Fruit fly (Drosophila melanogaster): ENCODE data around the gene Kul.
A peak's percentile ranks its signal among the peaks of the same experiment; 100 is the strongest.

The Kul gene

DNA sequence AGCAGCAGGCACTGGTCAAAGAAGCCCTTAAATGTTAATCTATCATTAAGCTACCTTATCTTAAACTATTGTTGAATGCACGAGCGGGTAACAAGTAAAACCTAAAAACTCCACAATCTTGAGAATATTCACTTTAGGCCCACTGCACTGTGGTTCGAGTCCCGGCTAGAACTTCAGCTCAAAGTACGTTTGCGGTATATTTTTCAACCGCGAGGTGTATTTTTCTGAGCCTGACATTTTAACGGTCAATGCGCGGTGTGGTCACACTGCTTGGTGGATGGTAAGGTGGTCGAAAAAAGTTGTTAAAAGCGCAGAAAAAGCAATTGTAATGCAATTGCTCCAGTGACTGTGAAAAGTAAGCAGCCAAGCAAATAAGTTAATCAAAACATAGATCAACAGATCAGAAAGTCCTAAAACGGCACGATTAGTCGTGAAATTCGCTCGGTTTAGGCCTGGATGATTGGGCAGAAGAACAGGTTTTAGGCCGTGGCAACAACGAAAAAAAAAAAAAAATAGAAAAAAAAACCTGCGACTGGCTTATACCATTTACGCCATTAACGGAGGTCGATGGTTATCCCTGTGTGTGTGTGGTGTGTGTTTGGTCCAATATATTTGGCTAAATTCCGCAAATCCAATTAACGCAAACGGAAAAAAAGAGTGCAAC, at the start of gene Kul:
TSS of gene Kul (plus strand) at position 254 of the 664 bp plus-strand sequence.
- TF ChIP-seq CG12236 (GFP tag; optimal IDR thresholded peaks at IDR 0.05) (no peak), CG13287 (GFP tag; IDR thresholded peaks at IDR 0.05; ENCODE audit: partially characterized antibody) (peak; percentile 20; the same call in 1 of the 2 replicates), CG14014 (GFP tag; IDR thresholded peaks at IDR 0.05) (peak; percentile 47; the same call in 1 of the 2 replicates), CG7928 (GFP tag; optimal IDR thresholded peaks at IDR 0.05) (peak; percentile 2), CG4707 (GFP tag; optimal IDR thresholded peaks at IDR 0.05) (peak; percentile 48), Myb (GFP tag; optimal IDR thresholded peaks at IDR 0.05) (peak; percentile 88), nmo (GFP tag; optimal IDR thresholded peaks at IDR 0.05) (peak; percentile 20), CG17186 (GFP tag; optimal IDR thresholded peaks at IDR 0.05) (peak; percentile 43), so (GFP tag; IDR thresholded peaks at IDR 0.05) (no peak), row (GFP tag; IDR thresholded peaks at IDR 0.05) (peak; percentile 56; the same call in 2 of the 3 replicates), disco-r (GFP tag; optimal IDR thresholded peaks at IDR 0.05) (no peak), CG6791 (GFP tag; IDR thresholded peaks at IDR 0.05; ENCODE audit: partially characterized antibody) (peak; percentile 61; the same call in 1 of the 3 replicates), HmgZ (tag; optimal IDR thresholded peaks at IDR 0.05) (peak; percentile 48), CG17829 (tag; optimal IDR thresholded peaks at IDR 0.05) (peak; percentile 28), NfI (GFP tag; optimal IDR thresholded peaks at IDR 0.05) (peak; percentile 29), Rfx (GFP tag; IDR thresholded peaks at IDR 0.05) (peak; percentile 67), CG7556 (GFP tag; optimal IDR thresholded peaks at IDR 0.05) (no peak), gfzf (GFP tag; optimal IDR thresholded peaks at IDR 0.05) (peak; percentile 87), Kr (GFP tag; optimal IDR thresholded peaks at IDR 0.05) (no peak), ara (GFP tag; IDR thresholded peaks at IDR 0.05) (0 out of 2 replicates have a peak, but pooled peaks have one; percentile 16), CG30020 (tag; optimal IDR thresholded peaks at IDR 0.05) (no peak), gcm2 (GFP tag; optimal IDR thresholded peaks at IDR 0.05) (peak; percentile 9), CG34224 (GFP tag; IDR thresholded peaks at IDR 0.05; ENCODE audit: partially characterized antibody) (peak; percentile 47; the same call in 1 of the 3 replicates), Nf-YC (tag; optimal IDR thresholded peaks at IDR 0.05) (no peak), CoRest (tag; optimal IDR thresholded peaks at IDR 0.05) (peak; percentile 42), CG2116 (GFP tag; optimal IDR thresholded peaks at IDR 0.05) (peak; percentile 49), CG9932 (GFP tag; IDR thresholded peaks at IDR 0.05) (peak; percentile 29; the same call in 1 of the 2 replicates), ci (GFP tag; IDR thresholded peaks at IDR 0.05) (0 out of 3 replicates have a peak, but pooled peaks have one; percentile 18), vnd (GFP tag; IDR thresholded peaks at IDR 0.05; ENCODE audit: partially characterized antibody) (0 out of 3 replicates have a peak, but pooled peaks have one; percentile 13), bcd (GFP tag; optimal IDR thresholded peaks at IDR 0.05) (peak; percentile 2), CG17912 (GFP tag; optimal IDR thresholded peaks at IDR 0.05) (peak; percentile 1), CG10366 (GFP tag; IDR thresholded peaks at IDR 0.05) (peak; percentile 23; the same call in 1 of the 2 replicates), insv (GFP tag; optimal IDR thresholded peaks at IDR 0.05) (peak in 1 of 2 experiments; percentile 14), Med (GFP tag) (peak; percentile 84), CTCF (GFP tag; optimal IDR thresholded peaks at IDR 0.05) (peak; percentile 27), Sin3A (optimal IDR thresholded peaks at IDR 0.05) (peak; percentile 52), MESR4 (GFP tag; optimal IDR thresholded peaks at IDR 0.05) (peak; percentile 45), Hey (tag; optimal IDR thresholded peaks at IDR 0.05) (no peak), stc (GFP tag; IDR thresholded peaks at IDR 0.05) (no peak), CG15696 (tag; optimal IDR thresholded peaks at IDR 0.05) (peak; percentile 2), CG3995 (GFP tag; optimal IDR thresholded peaks at IDR 0.05) (peak; percentile 9), Opbp (GFP tag; IDR thresholded peaks at IDR 0.05; ENCODE audit: partially characterized antibody) (peak; percentile 63; the same call in 2 of the 3 replicates), knrl (GFP tag; IDR thresholded peaks at IDR 0.05; ENCODE audit: partially characterized antibody) (peak; percentile 28; the same call in 1 of the 3 replicates), CG33213 (GFP tag; optimal IDR thresholded peaks at IDR 0.05) (peak; percentile 39), dm (GFP tag; optimal IDR thresholded peaks at IDR 0.05) (peak; percentile 26), CG16813 (GFP tag; IDR thresholded peaks at IDR 0.05; ENCODE audit: partially characterized antibody) (peak; percentile 50; the same call in 2 of the 3 replicates), mam (GFP tag; optimal IDR thresholded peaks at IDR 0.05) (peak; percentile 36), nom (GFP tag; optimal IDR thresholded peaks at IDR 0.05) (peak; percentile 91), CG14710 (tag; optimal IDR thresholded peaks at IDR 0.05) (peak; percentile 99)

Measured in whole organism, embryonic.